Fruit fly (Drosophila melanogaster): ENCODE data around the gene Patj.
A peak's percentile ranks its signal among the peaks of the same experiment; 100 is the strongest.

The Patj gene

DNA sequence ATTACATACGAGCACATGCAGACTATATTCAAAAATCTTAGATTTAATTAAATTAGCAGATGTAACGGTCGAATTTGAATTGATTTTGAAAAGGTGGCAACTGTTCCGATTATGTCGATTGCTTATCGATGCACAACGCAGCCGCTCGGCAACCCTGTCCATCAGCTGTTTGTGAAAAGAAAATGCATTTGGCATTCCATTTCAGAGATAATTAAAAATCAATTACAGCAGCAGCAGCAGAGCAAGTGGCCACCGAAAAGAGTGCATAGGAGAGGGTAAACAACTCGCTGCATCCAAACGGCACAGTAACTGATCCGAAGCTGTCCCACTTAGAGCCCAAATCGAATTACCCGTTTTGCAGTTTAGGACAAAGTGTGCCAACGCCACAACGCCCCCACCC lies at the start of gene Patj:
Gene Patj (plus strand): TSS at position 155 of the 400 bp plus-strand sequence.
- no peak for TF ChIP-seq pan (optimal IDR thresholded peaks at IDR 0.05)
- peak; percentile 54 for TF ChIP-seq Dll (optimal IDR thresholded peaks at IDR 0.05)

DNA sequence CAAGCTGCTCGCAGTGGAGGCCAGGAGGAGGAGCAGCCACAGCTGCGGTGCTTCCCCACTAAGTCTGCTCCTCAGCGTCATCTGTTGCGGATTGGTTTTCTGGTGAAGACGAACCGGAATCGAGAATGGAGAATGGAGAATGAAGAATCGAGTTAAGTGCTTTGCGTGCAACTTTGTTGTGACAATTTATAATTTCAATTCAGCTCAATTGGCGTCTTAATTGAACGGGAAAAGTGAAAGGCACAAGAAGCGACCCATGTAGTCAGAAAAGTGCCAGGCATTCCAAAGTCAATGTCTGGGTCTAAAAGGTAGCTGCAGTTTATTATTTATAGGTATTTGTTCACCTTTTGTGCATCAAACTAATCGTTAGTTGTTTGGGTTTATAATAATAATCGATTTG lies 44.3 kb upstream of the Patj start:
- TF ChIP-seq usp (GFP tag; optimal IDR thresholded peaks at IDR 0.05) (no peak), Dll (optimal IDR thresholded peaks at IDR 0.05) (no peak), pan (optimal IDR thresholded peaks at IDR 0.05) (no peak), EcR (GFP tag; optimal IDR thresholded peaks at IDR 0.05) (no peak), CG8478 (optimal IDR thresholded peaks at IDR 0.05) (no peak), psq (optimal IDR thresholded peaks at IDR 0.05) (no peak)

DNA sequence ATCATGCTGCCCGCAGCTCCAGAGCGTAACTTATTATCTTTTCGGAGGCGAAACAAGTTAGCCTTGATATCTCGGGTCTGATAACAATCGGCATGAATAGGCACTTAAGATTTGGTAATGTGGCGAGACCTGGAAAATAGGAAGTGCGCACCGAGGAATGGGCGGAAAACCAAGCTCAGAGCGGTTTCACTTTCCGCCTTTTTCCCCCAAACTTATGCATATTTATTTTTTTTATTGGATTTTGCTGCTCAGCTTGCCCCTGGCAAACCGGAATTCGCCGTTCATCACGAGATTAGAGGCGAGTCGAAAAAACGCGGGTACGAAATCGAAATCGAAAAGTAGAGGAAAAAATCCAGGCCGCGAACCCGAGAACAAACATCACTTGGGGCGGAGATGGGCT lies 43.7 kb upstream of the Patj start:
- TF ChIP-seq Dll (optimal IDR thresholded peaks at IDR 0.05) (no peak), EcR (GFP tag; optimal IDR thresholded peaks at IDR 0.05) (no peak)

DNA sequence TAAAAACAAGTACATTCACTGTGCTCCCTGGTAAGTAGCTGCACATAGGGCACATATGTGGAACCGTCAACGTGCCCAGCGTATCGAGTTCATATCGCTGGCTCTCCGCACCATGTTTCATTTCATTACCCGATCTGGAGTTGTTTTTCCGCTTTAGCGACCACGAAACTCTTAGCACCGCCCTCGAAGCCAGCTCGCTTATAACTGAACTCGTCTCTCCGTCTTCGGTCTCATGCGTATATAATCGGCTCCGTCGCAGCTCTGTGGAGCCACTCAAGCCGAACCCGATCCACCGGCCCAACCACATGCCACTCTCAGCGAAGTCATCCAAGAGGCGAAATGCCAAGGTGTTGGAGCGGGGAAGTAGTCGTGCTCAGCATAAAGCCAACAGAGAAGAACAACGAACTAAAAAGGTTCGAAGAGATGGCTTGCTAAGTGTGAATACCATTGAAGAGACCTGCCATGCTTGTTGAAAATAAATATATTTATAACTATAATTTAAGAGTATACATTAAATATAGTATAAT lies 43.1 kb upstream of the Patj start, which contains the start of gene Cht2:
Gene Cht2 (minus strand): TSS at position 477 of the 527 bp plus-strand sequence.
- TF ChIP-seq CG8478 (optimal IDR thresholded peaks at IDR 0.05) (no peak), Dll (optimal IDR thresholded peaks at IDR 0.05) (peak; percentile 63)

DNA sequence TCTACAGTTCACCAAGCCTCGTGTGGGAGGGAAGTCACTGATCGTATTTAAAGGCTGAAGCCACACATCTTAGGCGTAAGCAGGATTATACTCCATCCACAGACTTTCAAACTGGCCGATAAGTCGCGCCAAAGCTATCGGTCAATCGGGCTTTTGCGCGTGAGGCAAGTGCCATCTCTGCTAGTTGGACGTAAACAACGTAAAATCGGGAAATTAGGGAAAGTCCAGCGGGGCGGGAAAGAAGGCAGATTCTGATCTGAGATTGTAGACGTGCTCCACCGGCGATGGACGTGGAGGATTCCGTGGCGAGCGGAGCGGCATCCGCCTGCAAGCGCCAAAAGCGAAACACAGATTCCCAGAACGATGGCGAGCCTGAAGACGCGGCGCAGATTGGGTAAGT lies 42.5 kb upstream of the Patj start, which contains the start of gene CG8001:
Gene CG8001 (plus strand): TSS at position 17 of the 400 bp plus-strand sequence.
- no peak for TF ChIP-seq usp (GFP tag; optimal IDR thresholded peaks at IDR 0.05)
- no peak for TF ChIP-seq Dll (optimal IDR thresholded peaks at IDR 0.05)
- no peak for TF ChIP-seq CG8478 (optimal IDR thresholded peaks at IDR 0.05)
- TF ChIP-seq pan (optimal IDR thresholded peaks at IDR 0.05), result no peak
- TF ChIP-seq psq (optimal IDR thresholded peaks at IDR 0.05), result no peak

DNA sequence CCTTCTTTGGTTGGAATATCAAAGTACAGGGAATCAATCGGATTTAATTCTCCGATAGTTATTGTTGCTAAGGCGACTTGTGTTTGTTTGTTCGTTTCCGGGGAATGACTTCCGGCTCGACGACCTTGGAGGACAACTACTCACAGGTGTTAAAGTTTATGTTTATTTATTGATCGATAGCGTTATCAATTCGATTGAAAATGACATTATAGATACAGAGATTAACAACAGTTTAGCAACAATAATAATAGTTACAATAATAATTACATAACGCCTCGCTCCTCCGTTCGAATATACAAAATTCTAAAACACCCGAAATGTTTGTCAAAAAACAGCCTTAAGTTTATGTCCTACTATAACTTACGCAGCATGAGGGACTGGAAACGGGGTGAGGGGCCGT lies 26.9 kb upstream of the Patj start, which contains the start of gene Dhc62B:
Gene Dhc62B (minus strand): TSS at position 101 of the 400 bp plus-strand sequence.
- TF ChIP-seq psq (optimal IDR thresholded peaks at IDR 0.05) (no peak), usp (GFP tag; optimal IDR thresholded peaks at IDR 0.05) (no peak), CG8478 (optimal IDR thresholded peaks at IDR 0.05) (no peak)

DNA sequence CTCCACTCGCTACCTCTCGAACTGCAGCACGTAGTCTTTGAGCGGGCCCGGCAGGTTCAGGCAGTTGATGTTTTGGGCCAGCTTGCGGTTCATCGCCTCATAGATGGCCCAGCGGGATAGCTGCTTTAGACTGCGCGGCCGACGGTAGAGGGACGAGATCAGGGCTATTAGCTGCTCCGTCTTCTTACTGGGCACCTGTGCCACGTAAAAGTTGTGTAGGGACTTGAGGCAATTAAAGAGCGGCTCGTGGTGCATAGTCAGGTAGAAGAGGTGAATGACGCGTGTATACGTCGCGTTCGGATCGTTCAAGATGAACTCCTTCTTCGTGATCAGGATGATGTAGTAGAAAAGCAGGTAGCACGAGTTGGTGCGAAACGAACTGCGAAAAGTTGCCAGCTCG lies 26.0 kb upstream of the Patj start:
- TF ChIP-seq pan (optimal IDR thresholded peaks at IDR 0.05), result no peak
- no peak for TF ChIP-seq usp (GFP tag; optimal IDR thresholded peaks at IDR 0.05)
- TF ChIP-seq CG8478 (optimal IDR thresholded peaks at IDR 0.05), result no peak
- no peak for TF ChIP-seq psq (optimal IDR thresholded peaks at IDR 0.05)
- no peak for TF ChIP-seq Dll (optimal IDR thresholded peaks at IDR 0.05)
- no peak for TF ChIP-seq EcR (GFP tag; optimal IDR thresholded peaks at IDR 0.05)

DNA sequence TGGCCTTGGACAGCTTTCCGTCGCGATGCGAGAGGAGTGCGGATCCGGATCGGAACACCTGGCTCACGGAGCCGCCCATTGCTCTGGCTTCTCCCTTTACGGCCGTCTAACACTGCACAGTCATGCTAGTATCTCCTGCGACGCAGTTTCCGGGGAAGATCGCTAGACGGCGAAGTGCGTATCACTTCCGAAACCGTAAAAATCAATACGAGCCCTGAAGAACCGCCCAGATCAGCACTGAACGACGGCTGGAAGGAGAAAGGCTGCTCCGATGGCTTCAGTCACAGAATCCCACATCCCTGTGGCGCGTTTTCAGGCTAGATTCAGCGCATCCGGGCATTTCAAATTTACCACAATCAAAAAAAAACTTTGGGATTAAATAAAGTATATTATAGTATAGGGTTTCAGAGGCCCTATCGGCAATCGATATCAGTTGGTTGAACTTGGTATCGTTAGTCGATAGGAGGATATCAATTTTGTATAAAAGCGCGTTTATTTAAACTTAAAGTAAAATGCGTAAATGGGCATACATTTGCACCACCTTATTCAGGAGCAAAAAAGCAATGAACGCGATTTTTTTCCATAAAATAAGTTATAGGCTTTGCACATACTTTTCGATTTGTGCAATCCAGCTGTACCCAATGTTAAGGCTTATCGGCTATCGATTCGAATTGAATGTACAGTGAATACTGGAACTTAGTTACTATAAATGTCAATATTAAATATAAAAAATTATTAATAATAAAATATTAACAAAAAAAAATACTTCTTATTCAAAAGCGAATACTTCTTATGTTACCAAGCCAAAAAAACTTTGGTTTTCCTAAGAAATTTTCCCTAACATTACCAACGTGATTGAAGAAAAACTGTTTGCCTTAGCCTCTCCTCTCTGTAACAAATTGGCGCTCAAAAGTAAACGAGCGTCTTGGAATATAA lies 23.6 kb upstream of the Patj start, which contains the start of the genes CG13933 and PolD2:
Gene CG13933 (minus strand): TSS at position 435 of the 936 bp plus-strand sequence.
Gene PolD2 (plus strand): TSS at position 921 of the 936 bp plus-strand sequence.
- TF ChIP-seq CG8478 (optimal IDR thresholded peaks at IDR 0.05), result no peak
- TF ChIP-seq psq (optimal IDR thresholded peaks at IDR 0.05), result no peak
- no peak for TF ChIP-seq usp (GFP tag; optimal IDR thresholded peaks at IDR 0.05)
- TF ChIP-seq EcR (GFP tag; optimal IDR thresholded peaks at IDR 0.05), result no peak
- no peak for TF ChIP-seq Dll (optimal IDR thresholded peaks at IDR 0.05)
- TF ChIP-seq pan (optimal IDR thresholded peaks at IDR 0.05), result no peak

DNA sequence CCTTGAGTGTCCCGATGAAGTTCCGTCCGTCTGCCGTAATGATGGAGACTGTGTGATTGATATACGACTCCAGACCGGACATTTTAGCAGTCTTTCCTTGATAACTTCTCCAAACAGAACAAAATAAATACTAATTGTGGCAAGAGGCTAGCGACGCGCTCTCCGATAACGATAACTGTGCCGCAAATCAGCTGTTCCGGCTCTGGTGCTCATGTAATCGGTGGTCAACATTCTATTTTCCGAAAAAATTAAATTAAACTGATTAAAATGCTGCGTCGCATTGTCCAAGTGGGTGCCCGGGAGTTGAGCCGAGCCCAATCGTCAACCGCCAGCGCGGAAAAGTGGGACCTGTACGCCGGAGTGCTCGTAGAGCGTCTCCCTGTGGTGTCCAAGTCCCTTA lies 21.4 kb upstream of the Patj start, which contains the start of the genes CG2021 and mRpL46:
Gene CG2021 (minus strand): TSS at position 163 of the 400 bp plus-strand sequence.
Gene mRpL46 (plus strand): TSS at position 191 of the 400 bp plus-strand sequence.
- no peak for TF ChIP-seq CG8478 (optimal IDR thresholded peaks at IDR 0.05)
- TF ChIP-seq Dll (optimal IDR thresholded peaks at IDR 0.05), result no peak
- TF ChIP-seq psq (optimal IDR thresholded peaks at IDR 0.05), result no peak
- no peak for TF ChIP-seq EcR (GFP tag; optimal IDR thresholded peaks at IDR 0.05)
- TF ChIP-seq usp (GFP tag; optimal IDR thresholded peaks at IDR 0.05), result no peak
- TF ChIP-seq pan (optimal IDR thresholded peaks at IDR 0.05), result no peak

DNA sequence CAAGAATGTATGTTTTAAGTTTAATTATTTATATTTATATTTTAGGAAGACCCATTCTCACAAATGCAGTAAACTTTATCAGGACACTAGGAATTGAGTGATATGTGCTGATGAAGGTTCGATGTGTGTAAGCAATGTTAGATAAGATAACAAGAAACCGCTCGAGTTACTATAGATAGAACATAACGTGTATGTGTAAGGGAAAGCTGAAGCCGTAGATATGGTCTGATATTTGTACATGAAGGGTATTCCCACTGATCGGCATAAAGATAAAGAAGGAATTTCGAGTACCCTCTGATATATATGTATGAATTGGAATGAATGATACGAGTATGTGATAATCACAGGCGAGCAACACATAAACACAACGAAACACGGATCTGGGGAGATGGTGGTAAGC lies 14.5 kb upstream of the Patj start:
- no peak for TF ChIP-seq pan (optimal IDR thresholded peaks at IDR 0.05)
- no peak for TF ChIP-seq usp (GFP tag; optimal IDR thresholded peaks at IDR 0.05)
- TF ChIP-seq CG8478 (optimal IDR thresholded peaks at IDR 0.05), result no peak
- no peak for TF ChIP-seq EcR (GFP tag; optimal IDR thresholded peaks at IDR 0.05)
- no peak for TF ChIP-seq Dll (optimal IDR thresholded peaks at IDR 0.05)
- TF ChIP-seq psq (optimal IDR thresholded peaks at IDR 0.05), result no peak

DNA sequence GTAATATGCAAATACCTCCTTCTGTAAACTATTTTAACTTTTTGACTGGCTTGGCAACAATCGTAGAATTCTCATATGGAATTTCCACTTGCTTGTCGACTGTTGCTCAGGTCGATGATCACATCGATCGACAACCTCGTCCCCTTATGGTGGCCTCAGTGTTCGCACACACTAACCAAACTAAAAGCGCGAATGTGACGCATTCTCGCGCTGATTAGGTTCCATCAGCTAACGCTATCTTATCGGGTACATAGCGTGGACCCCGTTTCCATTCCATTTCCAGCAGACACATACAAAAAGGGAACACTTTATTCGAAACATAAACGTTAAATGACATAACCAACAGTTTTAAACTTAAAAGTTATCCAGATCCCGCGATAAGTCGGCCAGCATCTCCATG lies 9.3 kb upstream of the Patj start:
- no peak for TF ChIP-seq pan (optimal IDR thresholded peaks at IDR 0.05)

DNA sequence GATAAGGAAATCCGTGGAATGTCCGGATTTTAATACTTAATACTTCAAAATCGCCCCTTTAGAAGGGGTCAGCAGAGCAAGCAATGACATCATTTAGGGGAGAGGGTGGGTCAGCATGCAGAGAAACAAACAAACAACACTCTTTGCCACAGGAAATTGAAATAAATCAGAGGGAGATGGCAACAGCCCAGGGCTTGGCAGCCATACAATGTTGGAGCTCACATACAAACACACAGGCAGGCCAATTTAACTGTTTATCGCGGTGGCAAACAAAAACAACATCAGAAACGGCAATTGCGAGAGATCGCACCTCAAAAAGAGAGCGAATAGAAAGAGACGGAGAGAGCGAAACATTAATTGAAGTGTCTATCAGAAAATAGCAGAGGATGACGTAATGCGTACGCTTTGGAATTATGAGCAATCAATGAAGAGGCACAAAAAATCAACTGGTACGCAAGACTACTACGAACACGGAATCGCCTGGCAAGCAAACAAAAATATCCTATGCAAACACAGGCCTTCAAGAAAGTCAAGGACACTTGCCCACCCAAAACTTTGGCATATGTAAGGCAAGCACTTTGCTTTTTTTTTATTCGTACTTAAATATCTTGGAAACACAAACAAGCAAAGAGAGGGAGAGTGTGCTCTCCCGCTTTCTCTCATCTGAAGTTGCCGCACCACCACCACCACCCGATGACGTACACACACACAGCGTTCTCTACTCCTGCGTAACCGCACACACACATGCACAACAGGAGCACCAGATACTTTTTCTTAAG lies 4.2 kb upstream of the Patj start:
- TF ChIP-seq Dll (optimal IDR thresholded peaks at IDR 0.05) (peak; percentile 85), psq (optimal IDR thresholded peaks at IDR 0.05) (no peak)
